Fruit fly (Drosophila melanogaster): ENCODE measurements around the gene CG7655.

The CG7655 gene

dm6 chr3R:17718760-17719625 lies 36.5 kb downstream of the CG7655 start, which contains the start of gene Pxt (continued):
- TF ChIP-seq CG2116 (GFP tag; optimal IDR thresholded peaks at IDR 0.05) (no peak), HLH3B (GFP tag; IDR thresholded peaks at IDR 0.05) (no peak), da (GFP tag; optimal IDR thresholded peaks at IDR 0.05) (no peak), CG14667 (GFP tag; IDR thresholded peaks at IDR 0.05) (no peak), cwo (GFP tag; optimal IDR thresholded peaks at IDR 0.05) (no peak), CG10147 (GFP tag; optimal IDR thresholded peaks at IDR 0.05) (no peak), CG17359 (tag; optimal IDR thresholded peaks at IDR 0.05) (no peak), Taf1 (GFP tag; IDR thresholded peaks at IDR 0.05) (no peak), ERR (GFP tag; optimal IDR thresholded peaks at IDR 0.05) (no peak), CG1233 (GFP tag; optimal IDR thresholded peaks at IDR 0.05) (no peak), CG9437 (GFP tag; optimal IDR thresholded peaks at IDR 0.05) (peak; percentile 93), fu2 (GFP tag; optimal IDR thresholded peaks at IDR 0.05) (no peak), Med (GFP tag) (peak; percentile 16), CG14441 (GFP tag; IDR thresholded peaks at IDR 0.05) (no peak), trem (tag; optimal IDR thresholded peaks at IDR 0.05) (no peak), CG8290 (GFP tag; optimal IDR thresholded peaks at IDR 0.05) (no peak), CG8290 (tag; optimal IDR thresholded peaks at IDR 0.05) (peak in 1 of 2 experiments; percentile 28), CG17829 (tag; optimal IDR thresholded peaks at IDR 0.05) (no peak), h (optimal IDR thresholded peaks at IDR 0.05) (no peak), sc (optimal IDR thresholded peaks at IDR 0.05) (no peak), sc (GFP tag; optimal IDR thresholded peaks at IDR 0.05) (no peak), Asciz (GFP tag; optimal IDR thresholded peaks at IDR 0.05) (no peak), pho (GFP tag; optimal IDR thresholded peaks at IDR 0.05) (no peak), Six4 (GFP tag; optimal IDR thresholded peaks at IDR 0.05) (no peak), oc (tag; optimal IDR thresholded peaks at IDR 0.05) (no peak), MTF-1 (GFP tag; optimal IDR thresholded peaks at IDR 0.05; ENCODE audit: borderline replicate concordance) (peak; percentile 48), vnd (GFP tag; IDR thresholded peaks at IDR 0.05; ENCODE audit: partially characterized antibody) (no peak), CG30431 (GFP tag; optimal IDR thresholded peaks at IDR 0.05) (no peak), inv (GFP tag; IDR thresholded peaks at IDR 0.05; ENCODE audit: partially characterized antibody) (no peak), CG32767 (GFP tag; IDR thresholded peaks at IDR 0.05) (no peak), CG12155 (GFP tag; optimal IDR thresholded peaks at IDR 0.05) (peak; percentile 70), psq (GFP tag; optimal IDR thresholded peaks at IDR 0.05) (no peak), Usf (GFP tag; optimal IDR thresholded peaks at IDR 0.05) (no peak), CG17612 (GFP tag; IDR thresholded peaks at IDR 0.05) (no peak), fru (optimal IDR thresholded peaks at IDR 0.05) (no peak), Trl (optimal IDR thresholded peaks at IDR 0.05) (no peak), Trl (GFP tag; optimal IDR thresholded peaks at IDR 0.05) (no peak), vvl (GFP tag; IDR thresholded peaks at IDR 0.05) (no peak), CG13123 (GFP tag; optimal IDR thresholded peaks at IDR 0.05) (no peak), HmgD (GFP tag; optimal IDR thresholded peaks at IDR 0.05) (no peak), lab (GFP tag; optimal IDR thresholded peaks at IDR 0.05) (no peak), CG7372 (GFP tag; IDR thresholded peaks at IDR 0.05) (no peak), Opbp (GFP tag; IDR thresholded peaks at IDR 0.05; ENCODE audit: partially characterized antibody) (peak; percentile 21; the same call in 1 of the 3 replicates), nerfin-2 (GFP tag; IDR thresholded peaks at IDR 0.05; ENCODE audit: partially characterized antibody) (no peak), CG12659 (GFP tag; optimal IDR thresholded peaks at IDR 0.05) (peak; percentile 23), CG18262 (tag; optimal IDR thresholded peaks at IDR 0.05) (no peak), ci (GFP tag; IDR thresholded peaks at IDR 0.05) (no peak), CG16863 (GFP tag; optimal IDR thresholded peaks at IDR 0.05) (no peak), D (optimal IDR thresholded peaks at IDR 0.05) (no peak), D (GFP tag; optimal IDR thresholded peaks at IDR 0.05) (no peak), ken (GFP tag; IDR thresholded peaks at IDR 0.05) (no peak), CG10267 (tag; optimal IDR thresholded peaks at IDR 0.05) (no peak)
